Worm (Caenorhabditis elegans) whole organism, L4/young adult: Measurements from ENCODE around the gene dsl-4.

ENCODE experiments used
- W03F9.2 ChIP-seq: fragments of 150-350 bp; optimal IDR thresholded peaks from 2 replicates; lab custom pipeline; 2014; ENCODE audit warnings: missing biosample characterization, missing genetic modification characterization
- dao-5 ChIP-seq: sonication (generic microtip); optimal IDR thresholded peaks from 2 replicates; lab custom pipeline; 2016; ENCODE audit warnings: missing genotype, missing genetic modification characterization, moderate library complexity, missing compliant biosample characterization
- him-1 ChIP-seq: sonication (generic microtip); optimal IDR thresholded peaks from 2 replicates; lab custom pipeline; 2016; ENCODE audit warnings: missing genotype, missing genetic modification reagents, missing genetic modification characterization, missing compliant biosample characterization

Gene dsl-4

DNA sequence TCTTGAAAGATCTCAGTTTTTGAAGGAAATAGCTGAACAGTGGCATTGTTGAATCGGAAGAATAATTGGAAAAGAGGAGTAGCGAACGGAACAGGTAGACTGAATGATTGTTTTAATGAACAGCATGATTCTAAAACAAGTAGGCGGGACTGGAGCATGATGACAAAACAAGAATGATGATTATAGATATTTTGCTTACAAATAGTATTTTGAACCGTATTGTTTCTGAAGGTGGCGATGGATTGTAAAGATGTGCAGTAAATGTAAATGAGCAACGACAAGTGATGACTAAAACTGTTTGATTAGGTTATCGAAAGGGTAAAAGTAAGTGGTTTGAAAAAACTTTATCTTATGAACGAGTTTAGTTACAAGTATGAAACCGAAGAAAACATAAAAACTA, 44.1 kb downstream of the dsl-4 start, which contains the start of gene F28H6.8:
Gene F28H6.8 (minus strand): TSS at position 101 of the 400 bp plus-strand sequence.
- no peak for TF ChIP-seq W03F9.2 (tag; lab: Kevin White, UChicago)
- no peak for TF ChIP-seq dao-5
- no peak for TF ChIP-seq him-1

DNA sequence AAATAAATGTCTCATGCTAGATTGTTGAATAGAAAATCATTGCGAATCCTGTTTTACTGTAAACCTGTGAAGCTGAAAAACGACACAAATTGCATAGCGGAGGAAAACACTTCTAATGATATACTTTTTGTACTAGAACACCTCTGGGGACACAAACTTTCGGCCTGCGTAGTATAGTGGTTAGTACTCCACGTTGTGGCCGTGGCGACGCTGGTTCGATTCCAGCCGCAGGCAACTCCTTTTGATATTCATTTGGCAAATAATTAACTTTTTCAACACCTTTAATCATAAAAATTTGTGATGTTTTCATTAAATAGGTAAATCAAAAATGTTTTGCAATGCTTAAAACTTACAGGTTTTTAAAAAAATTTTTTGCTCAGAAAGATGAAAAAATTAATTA, 44.7 kb downstream of the dsl-4 start:
- TF ChIP-seq W03F9.2 (tag; lab: Kevin White, UChicago) (peak; percentile 23), dao-5 (no peak)

DNA sequence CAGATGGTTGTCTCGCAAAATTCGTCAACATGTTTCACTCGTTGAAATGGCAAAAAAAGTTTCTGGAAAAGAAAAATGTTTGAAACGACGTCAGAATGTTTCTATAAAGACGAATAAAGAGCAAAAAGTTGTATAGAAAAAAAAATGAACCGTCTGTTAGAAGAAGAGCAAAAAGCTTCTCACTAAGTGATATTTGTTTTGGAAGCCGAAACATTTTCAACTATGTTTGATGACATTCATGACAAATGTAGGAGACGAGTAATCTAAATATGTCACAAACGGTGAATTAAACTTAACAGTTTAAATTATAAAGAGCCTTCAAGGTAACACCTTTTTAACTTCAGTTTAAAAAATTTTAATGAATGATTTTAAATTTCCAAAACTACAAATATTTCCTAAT, 49.9 kb downstream of the dsl-4 start, which contains the start of gene nkat-1:
Gene nkat-1 (minus strand): TSS at position 101 of the 400 bp plus-strand sequence.
- TF ChIP-seq him-1 = no peak
- no peak for TF ChIP-seq W03F9.2 (tag; lab: Kevin White, UChicago)
- no peak for TF ChIP-seq dao-5

DNA sequence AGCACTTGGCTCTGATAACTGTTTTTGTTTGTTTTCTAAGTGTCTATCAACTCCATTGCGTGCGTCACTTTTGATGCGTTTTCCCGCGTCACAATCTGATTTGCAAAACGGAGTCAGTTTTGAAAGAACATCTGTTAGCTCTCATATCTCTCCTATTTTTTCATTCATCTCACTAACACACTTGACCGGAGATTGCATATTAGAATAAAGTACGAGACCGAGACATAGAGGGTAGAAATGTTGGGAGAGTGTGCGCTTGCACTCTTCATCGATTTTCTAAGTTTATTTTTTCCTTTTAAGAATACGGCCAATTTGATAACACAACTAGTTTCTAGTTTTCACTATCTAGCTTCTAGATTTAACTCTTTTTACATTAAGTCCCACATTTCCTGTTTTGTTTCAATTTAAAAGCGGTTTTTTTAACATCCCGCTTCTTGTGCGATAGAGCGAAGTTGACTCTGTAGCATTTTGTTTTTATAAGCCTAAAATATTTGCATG, 51.2 kb downstream of the dsl-4 start:
- TF ChIP-seq dao-5 (no peak), him-1 (no peak), W03F9.2 (tag; lab: Kevin White, UChicago) (no peak)
